Fruit fly (Drosophila melanogaster): ENCODE results near the gene pnt.

pnt gene

DNA sequence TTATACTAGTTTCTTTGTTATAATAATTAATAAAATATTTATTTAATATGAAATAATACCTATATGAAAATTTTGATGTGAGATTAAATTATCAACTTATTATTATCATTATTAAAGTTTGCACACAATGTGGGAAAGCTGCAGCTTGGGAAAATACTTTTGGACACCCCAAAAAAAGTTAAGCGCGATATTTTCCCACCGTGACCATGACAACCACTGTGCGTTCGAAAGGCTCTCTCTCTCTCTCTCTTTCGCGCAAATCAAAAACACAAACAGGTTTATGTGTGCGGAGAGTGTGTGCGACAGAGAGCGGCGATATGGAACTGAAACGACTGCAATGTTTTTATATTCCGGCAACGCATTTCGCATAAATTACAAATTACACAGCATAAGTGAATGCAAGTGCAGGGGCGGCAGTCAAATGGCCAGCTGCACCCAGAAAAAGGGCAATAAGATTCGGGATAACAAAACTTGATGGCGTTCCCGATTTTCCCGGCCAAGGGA, 978 bp upstream of the pnt start (continued):
- TF ChIP-seq Met (GFP tag; optimal IDR thresholded peaks at IDR 0.05) = peak; percentile 54
- TF ChIP-seq vri (GFP tag; optimal IDR thresholded peaks at IDR 0.05) = peak; percentile 28
- TF ChIP-seq pdm3 (GFP tag; optimal IDR thresholded peaks at IDR 0.05) = peak; percentile 17
- peak; percentile 29 for TF ChIP-seq CG10669 (GFP tag; optimal IDR thresholded peaks at IDR 0.05)
- TF ChIP-seq fd85E (GFP tag; optimal IDR thresholded peaks at IDR 0.05) = no peak
- TF ChIP-seq Blimp-1 (GFP tag; optimal IDR thresholded peaks at IDR 0.05) = peak; percentile 23
- TF ChIP-seq dac (GFP tag; optimal IDR thresholded peaks at IDR 0.05) = no peak
- TF ChIP-seq CG8119 (GFP tag; IDR thresholded peaks at IDR 0.05) = peak; percentile 66; the same call in 2 of the 3 replicates
- peak; percentile 50 for TF ChIP-seq Hr4 (GFP tag; optimal IDR thresholded peaks at IDR 0.05)
- no peak for TF ChIP-seq Hr38 (GFP tag; optimal IDR thresholded peaks at IDR 0.05)
- peak; percentile 40 for TF ChIP-seq net (GFP tag; optimal IDR thresholded peaks at IDR 0.05)
- peak; percentile 50 for TF ChIP-seq topi (GFP tag; optimal IDR thresholded peaks at IDR 0.05)
- peak; percentile 70 for TF ChIP-seq cyc (GFP tag; optimal IDR thresholded peaks at IDR 0.05)
- TF ChIP-seq CG3919 (GFP tag; optimal IDR thresholded peaks at IDR 0.05) = peak; percentile 71
- peak; percentile 66 for TF ChIP-seq CG34406 (GFP tag; optimal IDR thresholded peaks at IDR 0.05)
- TF ChIP-seq Eip93F (GFP tag; optimal IDR thresholded peaks at IDR 0.05) = peak; percentile 18
- TF ChIP-seq CG1621 (tag; optimal IDR thresholded peaks at IDR 0.05) = no peak
- TF ChIP-seq CG15336 (GFP tag; IDR thresholded peaks at IDR 0.05) = peak; percentile 49
- peak; percentile 62 for TF ChIP-seq CG3032 (tag; optimal IDR thresholded peaks at IDR 0.05)

dm6 chr3R:23345057-23345776, 750 bp downstream of the pnt start:
- TF ChIP-seq Eip75B (GFP tag; optimal IDR thresholded peaks at IDR 0.05) (peak; percentile 56), Eip78C (GFP tag) (peak; percentile 81), OdsH (GFP tag; optimal IDR thresholded peaks at IDR 0.05) (peak; percentile 37), eg (GFP tag; IDR thresholded peaks at IDR 0.05) (peak; percentile 59), CG7368 (GFP tag; optimal IDR thresholded peaks at IDR 0.05) (peak; percentile 20), esn (GFP tag; optimal IDR thresholded peaks at IDR 0.05) (no peak), CG3032 (tag; optimal IDR thresholded peaks at IDR 0.05) (peak; percentile 80), CG10631 (GFP tag; optimal IDR thresholded peaks at IDR 0.05) (peak; percentile 67), lz (GFP tag; optimal IDR thresholded peaks at IDR 0.05) (no peak), spab (GFP tag; optimal IDR thresholded peaks at IDR 0.05) (peak; percentile 67), CG10669 (GFP tag; optimal IDR thresholded peaks at IDR 0.05) (peak; percentile 66), svp (GFP tag) (no peak), CG4318 (GFP tag; optimal IDR thresholded peaks at IDR 0.05) (peak; percentile 26), CG6276 (GFP tag; optimal IDR thresholded peaks at IDR 0.05) (peak; percentile 48), dsx (GFP tag; optimal IDR thresholded peaks at IDR 0.05; ENCODE audit: poor library complexity, severe bottlenecking) (peak; percentile 76), CG6808 (GFP tag; optimal IDR thresholded peaks at IDR 0.05) (peak; percentile 62), Sox15 (GFP tag; optimal IDR thresholded peaks at IDR 0.05) (no peak), acj6 (GFP tag; optimal IDR thresholded peaks at IDR 0.05) (peak; percentile 36), CG6792 (GFP tag; optimal IDR thresholded peaks at IDR 0.05) (peak; percentile 11), Lpt (GFP tag; optimal IDR thresholded peaks at IDR 0.05) (peak; percentile 69), CG15336 (GFP tag; IDR thresholded peaks at IDR 0.05) (peak; percentile 81), Hr39 (GFP tag; optimal IDR thresholded peaks at IDR 0.05) (no peak), Ets96B (tag; optimal IDR thresholded peaks at IDR 0.05) (peak; percentile 76), Hr4 (GFP tag; optimal IDR thresholded peaks at IDR 0.05) (peak; percentile 55), topi (GFP tag; optimal IDR thresholded peaks at IDR 0.05) (no peak), Sox102F (GFP tag; optimal IDR thresholded peaks at IDR 0.05) (no peak), ss (GFP tag; optimal IDR thresholded peaks at IDR 0.05) (peak; percentile 51 to 52), Sox14 (GFP tag; optimal IDR thresholded peaks at IDR 0.05) (peak; percentile 46), net (GFP tag; optimal IDR thresholded peaks at IDR 0.05) (peak; percentile 37), CG11762 (GFP tag; optimal IDR thresholded peaks at IDR 0.05; ENCODE audit: insufficient read depth) (peak; percentile 23), CG32006 (GFP tag; optimal IDR thresholded peaks at IDR 0.05) (peak; percentile 76), CG1621 (tag; optimal IDR thresholded peaks at IDR 0.05) (peak; percentile 27), CG9139 (GFP tag; optimal IDR thresholded peaks at IDR 0.05) (peak; percentile 25), CG8632 (GFP tag; optimal IDR thresholded peaks at IDR 0.05) (peak; percentile 17), dac (GFP tag; optimal IDR thresholded peaks at IDR 0.05) (no peak), achi (GFP tag; optimal IDR thresholded peaks at IDR 0.05) (peak; percentile 63), pdm3 (GFP tag; optimal IDR thresholded peaks at IDR 0.05) (peak; percentile 45), Gug (GFP tag; IDR thresholded peaks at IDR 0.05) (peak; percentile 44)

All from whole organism, prepupa.